Worm (Caenorhabditis elegans) whole organism, late embryonic: ENCODE measurements around the gene F02D8.4.

Source experiments
- C08G9.2 ChIP-seq: sonication (generic microtip); optimal IDR thresholded peaks from 2 replicates; lab custom pipeline; 2016; ENCODE audit warnings: mild to moderate bottlenecking, missing genetic modification characterization, moderate library complexity, missing compliant biosample characterization
- F13H6.1 ChIP-seq: sonication (generic microtip); optimal IDR thresholded peaks from 2 replicates; lab custom pipeline; 2016; ENCODE audit warnings: missing genetic modification characterization, missing compliant biosample characterization
- K09A11.1 ChIP-seq: sonication (generic microtip); optimal IDR thresholded peaks from 2 replicates; lab custom pipeline; 2017; ENCODE audit warnings: antibody characterized with exemption, mild to moderate bottlenecking, missing genetic modification characterization, missing compliant biosample characterization; ENCODE audit not compliant: insufficient read depth
- T23F11.4 ChIP-seq: fragments of 200-800 bp; sonication (Bioruptor generic); optimal IDR thresholded peaks from 2 replicates; lab custom pipeline; 2018; ENCODE audit warnings: mild to moderate bottlenecking, missing genetic modification characterization, missing compliant biosample characterization
- Y22D7AL.16 ChIP-seq: sonication (generic microtip); optimal IDR thresholded peaks from 2 replicates; lab custom pipeline; 2016; ENCODE audit warnings: missing genetic modification characterization, missing compliant biosample characterization
- ceh-18 ChIP-seq: sonication (generic microtip); optimal IDR thresholded peaks from 2 replicates; lab custom pipeline; 2016; ENCODE audit warnings: missing genetic modification characterization, missing compliant biosample characterization
- ceh-19 ChIP-seq: fragments of 200-800 bp; sonication (Bioruptor generic); optimal IDR thresholded peaks from 2 replicates; lab custom pipeline; 2018; ENCODE audit warnings: mild to moderate bottlenecking, missing genetic modification characterization, missing compliant biosample characterization
- ceh-2 ChIP-seq: sonication (generic microtip); optimal IDR thresholded peaks from 2 replicates; lab custom pipeline; 2016; ENCODE audit warnings: missing genotype, missing genetic modification characterization, missing compliant biosample characterization
- ceh-24 ChIP-seq: sonication (generic microtip); optimal IDR thresholded peaks from 2 replicates; lab custom pipeline; 2016; ENCODE audit warnings: mild to moderate bottlenecking, missing genetic modification characterization, missing compliant biosample characterization
- ceh-30 ChIP-seq: fragments of 150-350 bp; optimal IDR thresholded peaks from 2 replicates; lab custom pipeline; 2014; ENCODE audit warnings: missing biosample characterization, missing genetic modification characterization
- ceh-34 ChIP-seq: sonication (generic microtip); optimal IDR thresholded peaks from 2 replicates; lab custom pipeline; 2016; ENCODE audit warnings: mild to moderate bottlenecking, missing genetic modification characterization, missing compliant biosample characterization
- ceh-48 ChIP-seq: sonication (generic microtip); optimal IDR thresholded peaks from 2 replicates; lab custom pipeline; 2016; ENCODE audit warnings: missing genetic modification characterization, inconsistent platforms, missing compliant biosample characterization
- ceh-6 ChIP-seq: fragments of 200-800 bp; sonication (Bioruptor generic); optimal IDR thresholded peaks from 2 replicates; lab custom pipeline; 2018; ENCODE audit warnings: mild to moderate bottlenecking, missing genetic modification characterization, missing compliant biosample characterization
- ceh-9 ChIP-seq: sonication (generic microtip); optimal IDR thresholded peaks from 2 replicates; lab custom pipeline; 2016; ENCODE audit warnings: mild to moderate bottlenecking, missing genetic modification characterization, inconsistent platforms, missing compliant biosample characterization
- dve-1 ChIP-seq: sonication (generic microtip); optimal IDR thresholded peaks from 2 replicates; lab custom pipeline; 2017; ENCODE audit warnings: antibody characterized with exemption, mild to moderate bottlenecking, missing genetic modification characterization, missing compliant biosample characterization
- elt-4 ChIP-seq: sonication (generic microtip); optimal IDR thresholded peaks from 2 replicates; lab custom pipeline; 2016; ENCODE audit warnings: missing genetic modification characterization, missing compliant biosample characterization
- ets-4 ChIP-seq: sonication (generic microtip); optimal IDR thresholded peaks from 2 replicates; lab custom pipeline; 2016; ENCODE audit warnings: missing genetic modification characterization, missing compliant biosample characterization
- fax-1 ChIP-seq: sonication (generic microtip); optimal IDR thresholded peaks from 2 replicates; lab custom pipeline; 2016; ENCODE audit warnings: missing genotype, missing genetic modification characterization, missing compliant biosample characterization
- fkh-10 ChIP-seq: fragments of 150-350 bp; optimal IDR thresholded peaks from 2 replicates; lab custom pipeline; 2014; ENCODE audit warnings: missing biosample characterization, missing genetic modification reagents, missing genetic modification characterization
- fkh-6 ChIP-seq: sonication (generic microtip); optimal IDR thresholded peaks from 2 replicates; lab custom pipeline; 2016; ENCODE audit warnings: missing genetic modification characterization, missing compliant biosample characterization
- gmeb-2 ChIP-seq: sonication (generic microtip); optimal IDR thresholded peaks from 2 replicates; lab custom pipeline; 2016; ENCODE audit warnings: missing genetic modification characterization, inconsistent platforms, missing compliant biosample characterization
- hlh-13 ChIP-seq: fragments of 200-800 bp; sonication (Bioruptor generic); optimal IDR thresholded peaks from 2 replicates; lab custom pipeline; 2018; ENCODE audit warnings: mild to moderate bottlenecking, missing genetic modification characterization, missing compliant biosample characterization
- madf-2 ChIP-seq: sonication (generic microtip); optimal IDR thresholded peaks from 2 replicates; lab custom pipeline; 2017; ENCODE audit warnings: missing genetic modification characterization, missing compliant biosample characterization
- mec-3 ChIP-seq: sonication (generic microtip); optimal IDR thresholded peaks from 2 replicates; lab custom pipeline; 2016; ENCODE audit warnings: borderline replicate concordance, missing genetic modification characterization, missing compliant biosample characterization
- nfya-1 ChIP-seq: sonication (generic microtip); optimal IDR thresholded peaks from 2 replicates; lab custom pipeline; 2017; ENCODE audit warnings: missing genetic modification characterization, mild to moderate bottlenecking, missing compliant biosample characterization, antibody characterized with exemption, moderate library complexity
- pag-3 ChIP-seq: sonication (generic microtip); optimal IDR thresholded peaks from 2 replicates; lab custom pipeline; 2016; ENCODE audit warnings: missing compliant biosample characterization, missing genetic modification characterization, borderline replicate concordance
- pros-1 ChIP-seq: fragments of 150-350 bp; optimal IDR thresholded peaks from 2 replicates; lab custom pipeline; 2014; ENCODE audit warnings: missing biosample characterization, missing genetic modification reagents, missing genetic modification characterization
- tbx-2 ChIP-seq: sonication (generic microtip); optimal IDR thresholded peaks from 2 replicates; lab custom pipeline; 2016; ENCODE audit warnings: missing genetic modification characterization, missing compliant biosample characterization
- tbx-7 ChIP-seq: sonication (generic microtip); optimal IDR thresholded peaks from 2 replicates; lab custom pipeline; 2016; ENCODE audit warnings: missing genotype, missing genetic modification characterization, missing compliant biosample characterization
- unc-42 ChIP-seq: sonication (generic microtip); optimal IDR thresholded peaks from 2 replicates; lab custom pipeline; 2016; ENCODE audit warnings: missing genotype, missing genetic modification characterization, missing compliant biosample characterization
- unc-86 ChIP-seq: sonication (generic microtip); optimal IDR thresholded peaks from 2 replicates; lab custom pipeline; 2016; ENCODE audit warnings: missing genetic modification characterization, missing compliant biosample characterization
- ztf-16 ChIP-seq: sonication (generic microtip); optimal IDR thresholded peaks from 2 replicates; lab custom pipeline; 2017; ENCODE audit warnings: missing genetic modification characterization, missing compliant biosample characterization

Gene F02D8.4

ce11 chrV:14990843-14991242 is 6.2 kb downstream of the F02D8.4 start, which contains the start of the genes cdt-2 and T01C3.2:
TSS of gene cdt-2 (minus strand) at chrV:14991126.
TSS of gene T01C3.2 (plus strand) at chrV:14991168.
- TF ChIP-seq fkh-10 = no peak
- no peak for TF ChIP-seq ceh-24 (tag; lab: Kevin White, UChicago)
- no peak for TF ChIP-seq madf-2 (tag; lab: Kevin White, UChicago)
- no peak for TF ChIP-seq ceh-2
- peak; percentile 19 for TF ChIP-seq nfya-1 (tag; lab: Kevin White, UChicago)
- TF ChIP-seq unc-42 (tag; lab: Kevin White, UChicago) = no peak
- TF ChIP-seq Y22D7AL.16 (tag; lab: Kevin White, UChicago) = no peak
- no peak for TF ChIP-seq fkh-6 (tag; lab: Kevin White, UChicago)
- TF ChIP-seq, all 69 proteins: peak for 1

ce11 chrV:14991489-14991888 is 6.8 kb downstream of the F02D8.4 start:
- no peak for TF ChIP-seq pros-1 (tag; lab: Kevin White, UChicago)

ce11 chrV:14992627-14993117 is 8.0 kb downstream of the F02D8.4 start, which contains the start of gene T01C3.3:
TSS of gene T01C3.3 (minus strand) at chrV:14992677.
- TF ChIP-seq ceh-34 (no peak), dve-1 (tag; lab: Kevin White, UChicago) (no peak), tbx-7 (tag; lab: Kevin White, UChicago) (no peak), nfya-1 (tag; lab: Kevin White, UChicago) (no peak), ceh-18 (no peak), madf-2 (tag; lab: Kevin White, UChicago) (no peak), tbx-2 (tag; lab: Kevin White, UChicago) (no peak), ceh-9 (tag; lab: Kevin White, UChicago) (no peak), ceh-30 (tag; lab: Kevin White, UChicago) (no peak), mec-3 (tag; lab: Kevin White, UChicago) (no peak), F13H6.1 (tag; lab: Kevin White, UChicago) (no peak), ceh-19 (GFP tag; lab: Kevin White, UChicago) (no peak), ceh-24 (tag; lab: Kevin White, UChicago) (no peak), fax-1 (tag; lab: Kevin White, UChicago) (no peak), ets-4 (tag; lab: Kevin White, UChicago) (no peak)

DNA sequence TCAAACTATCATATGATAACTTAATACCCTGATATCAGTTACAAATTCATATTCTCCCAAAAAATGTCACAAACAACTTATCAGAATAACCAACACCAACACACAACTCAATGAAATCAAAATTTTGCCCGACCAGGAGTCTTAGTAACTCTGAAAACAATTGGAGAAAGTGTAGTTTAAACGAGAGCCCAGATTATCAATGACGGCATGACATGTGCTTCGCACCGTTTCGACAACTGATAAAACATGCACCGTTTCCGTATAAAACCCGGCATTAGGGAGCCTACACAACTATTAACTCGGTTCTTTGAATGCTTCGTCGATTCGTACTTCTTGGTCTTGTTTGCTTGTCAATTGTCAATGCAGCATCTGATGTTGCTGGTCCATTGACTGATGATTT is 8.9 kb downstream of the F02D8.4 start, which contains the start of gene fil-1:
Gene fil-1 (plus strand): TSS at position 219 of the 400 bp plus-strand sequence.
- TF ChIP-seq ceh-48 (tag; lab: Kevin White, UChicago) (no peak), fkh-10 (no peak), unc-86 (tag; lab: Kevin White, UChicago) (no peak), ceh-18 (no peak), ztf-16 (tag; lab: Kevin White, UChicago) (no peak), elt-4 (tag; lab: Kevin White, UChicago) (no peak), ceh-30 (tag; lab: Kevin White, UChicago) (no peak), hlh-13 (no peak), C08G9.2 (tag; lab: Kevin White, UChicago) (no peak), ets-4 (tag; lab: Kevin White, UChicago) (no peak), T23F11.4 (GFP tag; lab: Kevin White, UChicago) (no peak), gmeb-2 (no peak), tbx-2 (tag; lab: Kevin White, UChicago) (no peak), K09A11.1 (no peak)

DNA sequence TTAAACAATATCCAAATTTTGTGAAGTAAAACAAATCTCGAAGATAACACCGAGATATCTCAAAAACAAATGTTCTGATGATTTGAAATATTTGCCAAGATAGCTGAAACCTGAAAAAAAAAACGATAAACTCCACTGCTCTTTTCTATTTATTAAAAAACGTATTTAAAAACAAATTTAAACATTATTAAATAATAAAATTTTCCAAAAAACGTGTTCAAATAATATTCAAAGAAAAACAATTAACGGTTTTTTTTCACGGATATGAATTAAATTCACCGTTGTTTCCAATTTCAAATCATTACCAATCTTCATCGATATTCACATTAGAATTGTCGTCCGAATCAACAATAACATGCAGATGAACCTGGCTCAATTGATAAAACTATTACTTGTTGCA is 11.5 kb downstream of the F02D8.4 start, which contains the start of gene irld-14:
Gene irld-14 (plus strand): TSS at position 301 of the 400 bp plus-strand sequence.
- TF ChIP-seq ceh-19 (GFP tag; lab: Kevin White, UChicago) (no peak), fax-1 (tag; lab: Kevin White, UChicago) (no peak), pag-3 (tag; lab: Kevin White, UChicago) (no peak), ceh-6 (GFP tag; lab: Kevin White, UChicago) (no peak)
- TF ChIP-seq, all 69 proteins: peak for 0
